Worm (Caenorhabditis elegans) whole organism, mixed stage, embryonic: Measurements from ENCODE around the gene sax-2.

ENCODE experiments used
- elt-3 ChIP-seq: fragments of 150-350 bp; optimal IDR thresholded peaks from 2 replicates; lab custom pipeline; 2014; ENCODE audit warnings: missing biosample characterization, missing genetic modification characterization
- lin-32 ChIP-seq: fragments of 200-800 bp; sonication (Bioruptor generic); optimal IDR thresholded peaks from 2 replicates; lab custom pipeline; 2018; ENCODE audit warnings: mild to moderate bottlenecking, missing genetic modification characterization, missing compliant biosample characterization
- mab-5 ChIP-seq: fragments of 150-350 bp; optimal IDR thresholded peaks from 2 replicates; lab custom pipeline; 2014; ENCODE audit warnings: missing biosample characterization, missing genetic modification characterization
- nhr-2 ChIP-seq: fragments of 150-350 bp; optimal IDR thresholded peaks from 2 replicates; lab custom pipeline; 2014; ENCODE audit warnings: missing biosample characterization, missing genetic modification characterization
- nhr-237 ChIP-seq: fragments of 150-350 bp; optimal IDR thresholded peaks from 2 replicates; lab custom pipeline; 2014; ENCODE audit warnings: missing biosample characterization, missing genetic modification characterization
- nhr-76 ChIP-seq: sonication (generic microtip); optimal IDR thresholded peaks from 2 replicates; lab custom pipeline; 2017; ENCODE audit warnings: missing biosample characterization, missing genetic modification characterization
- pha-4 ChIP-seq: fragments of 150-350 bp; optimal IDR thresholded peaks from 2 replicates; lab custom pipeline; 2018; ENCODE audit warnings: missing biosample characterization, missing genetic modification reagents, missing genetic modification characterization
- snpc-4 ChIP-seq: fragments of 150-350 bp; optimal IDR thresholded peaks from 2 replicates; lab custom pipeline; 2014; ENCODE audit warnings: missing biosample characterization, missing genetic modification characterization
- unc-62 ChIP-seq: fragments of 150-350 bp; optimal IDR thresholded peaks from 2 replicates; lab custom pipeline; 2014; ENCODE audit warnings: missing biosample characterization, missing genetic modification reagents, missing genetic modification characterization

ce11 chrIII:5119063-5119462, 9.6 kb downstream of the sax-2 start:
- TF ChIP-seq mab-5 (tag; lab: Kevin White, UChicago) (no peak), pha-4 (tag; lab: Kevin White, UChicago) (no peak), unc-62 (no peak), nhr-237 (no peak), elt-3 (tag; lab: Kevin White, UChicago) (no peak), nhr-2 (tag; lab: Kevin White, UChicago) (no peak), lin-32 (no peak), snpc-4 (tag; lab: Kevin White, UChicago) (no peak), nhr-76 (tag; lab: Kevin White, UChicago) (no peak)
